Worm (Caenorhabditis elegans) whole organism, young adult: ENCODE measurements around the gene F46G10.1.

ENCODE experiments used
- F37B4.10 ChIP-seq: fragments of 200-800 bp; sonication (Bioruptor generic); IDR thresholded peaks from 2 replicates; pipeline ENCODE4 v1.3.6; 2022; ENCODE audit warnings: missing genetic modification characterization, missing compliant biosample characterization
- F52B5.7 ChIP-seq: sonication (generic microtip); optimal IDR thresholded peaks from 2 replicates; lab custom pipeline; 2016; ENCODE audit warnings: mild to moderate bottlenecking, missing genetic modification characterization, missing compliant biosample characterization
- F57A8.1 ChIP-seq: fragments of 200-800 bp; sonication (Bioruptor generic); optimal IDR thresholded peaks from 2 replicates; lab custom pipeline; 2018; ENCODE audit warnings: mild to moderate bottlenecking, missing genetic modification characterization, moderate library complexity, missing compliant biosample characterization
- F57C9.4 ChIP-seq: sonication (generic microtip); optimal IDR thresholded peaks from 2 replicates; lab custom pipeline; 2017; ENCODE audit warnings: mild to moderate bottlenecking, missing genetic modification characterization, missing compliant biosample characterization
- T26A5.8 ChIP-seq: sonication (generic microtip); optimal IDR thresholded peaks from 2 replicates; lab custom pipeline; 2016; ENCODE audit warnings: missing genetic modification characterization, missing compliant biosample characterization
- Y53G8AR.9 ChIP-seq: fragments of 200-800 bp; sonication (Bioruptor generic); conservative IDR thresholded peaks from 2 replicates; pipeline ENCODE4 v1.3.6; 2022; ENCODE audit warnings: missing genetic modification reagents, missing genetic modification characterization, missing compliant biosample characterization
- Y67H2A.10 ChIP-seq: fragments of 200-800 bp; sonication (Bioruptor generic); conservative IDR thresholded peaks from 2 replicates; pipeline ENCODE4 v1.3.6; 2022; ENCODE audit warnings: missing genetic modification reagents, missing genetic modification characterization, missing compliant biosample characterization
- ama-1 ChIP-seq, 3 experiments: fragments of 150-350 bp in 1 of 3; sonication (generic microtip) in 2 of 3; optimal IDR thresholded peaks; 2 replicates each; lab custom pipeline; 2014 to 2018; ENCODE audit warnings: missing biosample characterization in 2 of 3, missing genetic modification characterization in 2 of 3, missing genetic modification reagents in 2 of 3
- aptf-3 ChIP-seq: fragments of 200-800 bp; sonication (Bioruptor generic); IDR thresholded peaks from 2 replicates; pipeline ENCODE4 v1.3.6; 2022; ENCODE audit warnings: missing genetic modification characterization, missing compliant biosample characterization
- attf-6 ChIP-seq: fragments of 200-800 bp; sonication (Bioruptor generic); IDR thresholded peaks from 2 replicates; pipeline ENCODE4 v1.3.6; 2022; ENCODE audit warnings: missing genetic modification reagents, missing genetic modification characterization, missing compliant biosample characterization
- bed-1 ChIP-seq: fragments of 200-800 bp; sonication (Bioruptor generic); IDR thresholded peaks from 2 replicates; pipeline ENCODE4 v1.3.6; 2022; ENCODE audit warnings: missing genetic modification reagents, missing genetic modification characterization, missing compliant biosample characterization
- bed-2 ChIP-seq: fragments of 200-800 bp; sonication (Bioruptor generic); IDR thresholded peaks from 2 replicates; pipeline ENCODE4 v1.3.6; 2022; ENCODE audit warnings: missing genetic modification reagents, missing genetic modification characterization, missing compliant biosample characterization
- ccch-3 ChIP-seq: fragments of 200-800 bp; sonication (Bioruptor generic); optimal IDR thresholded peaks from 2 replicates; lab custom pipeline; 2018; ENCODE audit warnings: mild to moderate bottlenecking, missing genetic modification characterization, missing compliant biosample characterization
- cebp-2 ChIP-seq: fragments of 200-800 bp; sonication (Bioruptor generic); IDR thresholded peaks from 2 replicates; pipeline ENCODE4 v1.3.6; 2022; ENCODE audit warnings: missing genetic modification characterization, missing compliant biosample characterization
- ceh-40 ChIP-seq: fragments of 200-800 bp; sonication (Bioruptor generic); IDR thresholded peaks from 2 replicates; pipeline ENCODE4 v1.3.6; 2022; ENCODE audit warnings: missing genetic modification characterization, missing compliant biosample characterization
- ceh-79 ChIP-seq: sonication (generic microtip); optimal IDR thresholded peaks from 2 replicates; lab custom pipeline; 2017; ENCODE audit warnings: mild to moderate bottlenecking, missing genetic modification characterization, missing compliant biosample characterization
- chd-7 ChIP-seq: sonication (generic microtip); optimal IDR thresholded peaks from 2 replicates; lab custom pipeline; 2016; ENCODE audit warnings: mild to moderate bottlenecking, missing genetic modification characterization, moderate library complexity, missing compliant biosample characterization
- efl-1 ChIP-seq: fragments of 150-350 bp; optimal IDR thresholded peaks from 2 replicates; lab custom pipeline; 2014; ENCODE audit warnings: missing biosample characterization, missing genetic modification reagents, missing genetic modification characterization
- egl-18 ChIP-seq: fragments of 200-800 bp; sonication (Bioruptor generic); IDR thresholded peaks from 2 replicates; pipeline ENCODE4 v1.3.6; 2022; ENCODE audit warnings: missing genetic modification reagents, missing genetic modification characterization, missing compliant biosample characterization
- egl-44 ChIP-seq: fragments of 200-800 bp; sonication (Bioruptor generic); IDR thresholded peaks from 2 replicates; pipeline ENCODE4 v1.3.6; 2022; ENCODE audit warnings: missing genetic modification reagents, missing genetic modification characterization, missing compliant biosample characterization
- hmg-20 ChIP-seq: fragments of 200-800 bp; sonication (Bioruptor generic); IDR thresholded peaks from 2 replicates; pipeline ENCODE4 v1.3.6; 2022; ENCODE audit warnings: missing genetic modification reagents, missing genetic modification characterization, missing compliant biosample characterization
- hrde-1 ChIP-seq: sonication (generic microtip); optimal IDR thresholded peaks from 2 replicates; lab custom pipeline; 2016; ENCODE audit warnings: missing genetic modification characterization, mild to moderate bottlenecking, missing compliant biosample characterization, moderate library complexity, missing genotype, missing genetic modification reagents, borderline replicate concordance
- hsf-1 ChIP-seq: fragments of 200-800 bp; sonication (Bioruptor generic); IDR thresholded peaks from 2 replicates; pipeline ENCODE4 v1.3.6; 2022; ENCODE audit warnings: missing genetic modification reagents, missing genetic modification characterization, missing compliant biosample characterization
- lir-1 ChIP-seq: fragments of 200-800 bp; sonication (Bioruptor generic); conservative IDR thresholded peaks from 2 replicates; pipeline ENCODE4 v1.3.6; 2022; ENCODE audit warnings: missing genetic modification reagents, missing genetic modification characterization, missing compliant biosample characterization
- lsl-1 ChIP-seq: fragments of 200-800 bp; sonication (Bioruptor generic); optimal IDR thresholded peaks from 2 replicates; lab custom pipeline; 2018; ENCODE audit warnings: mild to moderate bottlenecking, missing genetic modification characterization, moderate library complexity, missing compliant biosample characterization
- madf-3 ChIP-seq: fragments of 200-800 bp; sonication (Bioruptor generic); IDR thresholded peaks from 2 replicates; pipeline ENCODE4 v1.3.6; 2022; ENCODE audit warnings: missing genetic modification reagents, missing genetic modification characterization, missing compliant biosample characterization
- mes-4 ChIP-seq: sonication (generic microtip); optimal IDR thresholded peaks from 2 replicates; lab custom pipeline; 2016; ENCODE audit warnings: missing genotype, missing genetic modification characterization, missing compliant biosample characterization
- nfya-1 ChIP-seq: sonication (generic microtip); optimal IDR thresholded peaks from 2 replicates; lab custom pipeline; 2017; ENCODE audit warnings: antibody characterized with exemption, missing compliant biosample characterization, missing genetic modification characterization, borderline replicate concordance; ENCODE audit not compliant: insufficient read depth
- nfya-2 ChIP-seq: fragments of 200-800 bp; sonication (Bioruptor generic); IDR thresholded peaks from 2 replicates; pipeline ENCODE4 v1.3.6; 2022; ENCODE audit warnings: missing genetic modification reagents, missing genetic modification characterization, missing compliant biosample characterization
- nfyb-1 ChIP-seq: fragments of 200-800 bp; sonication (Bioruptor generic); IDR thresholded peaks from 2 replicates; pipeline ENCODE4 v1.3.6; 2022; ENCODE audit warnings: missing genetic modification reagents, missing genetic modification characterization, missing compliant biosample characterization
- nhr-179 ChIP-seq: sonication (generic microtip); optimal IDR thresholded peaks from 2 replicates; lab custom pipeline; 2016; ENCODE audit warnings: mild to moderate bottlenecking, missing genetic modification characterization, missing compliant biosample characterization
- nhr-27 ChIP-seq: fragments of 200-800 bp; sonication (Bioruptor generic); optimal IDR thresholded peaks from 2 replicates; lab custom pipeline; 2018; ENCODE audit warnings: mild to moderate bottlenecking, missing genetic modification characterization, moderate library complexity, missing compliant biosample characterization
- nhr-80 ChIP-seq: sonication (generic microtip); optimal IDR thresholded peaks from 2 replicates; lab custom pipeline; 2016; ENCODE audit warnings: missing genetic modification characterization, missing compliant biosample characterization
- nhr-90 ChIP-seq: sonication (generic microtip); optimal IDR thresholded peaks from 2 replicates; lab custom pipeline; 2016; ENCODE audit warnings: missing genotype, mild to moderate bottlenecking, missing genetic modification characterization, missing compliant biosample characterization
- rcor-1 ChIP-seq: fragments of 200-800 bp; sonication (Bioruptor generic); IDR thresholded peaks from 2 replicates; pipeline ENCODE4 v1.3.6; 2022; ENCODE audit warnings: missing genetic modification reagents, missing genetic modification characterization, missing compliant biosample characterization
- repo-1 ChIP-seq: sonication (generic microtip); optimal IDR thresholded peaks from 2 replicates; lab custom pipeline; 2017; ENCODE audit warnings: mild to moderate bottlenecking, missing genetic modification characterization, missing compliant biosample characterization
- rpc-1 ChIP-seq, 2 experiments: fragments of 150-350 bp in 1 of 2; sonication (generic microtip) in 1 of 2; optimal IDR thresholded peaks; 2 replicates each; lab custom pipeline; 2014 to 2018; ENCODE audit warnings: missing biosample characterization in 1 of 2, missing genetic modification characterization in 1 of 2, missing genetic modification reagents in 1 of 2, missing genotype in 1 of 2
- sdz-38 ChIP-seq: sonication (generic microtip); optimal IDR thresholded peaks from 2 replicates; lab custom pipeline; 2016; ENCODE audit warnings: missing genotype, missing genetic modification characterization, missing compliant biosample characterization
- sea-2 ChIP-seq: fragments of 200-800 bp; sonication (Bioruptor generic); IDR thresholded peaks from 2 replicates; pipeline ENCODE4 v1.3.6; 2022; ENCODE audit warnings: missing genetic modification characterization, missing compliant biosample characterization
- somi-1 ChIP-seq: fragments of 200-800 bp; sonication (Bioruptor generic); optimal IDR thresholded peaks from 2 replicates; lab custom pipeline; 2018; ENCODE audit warnings: mild to moderate bottlenecking, missing genetic modification characterization, missing compliant biosample characterization
- sptf-2 ChIP-seq: fragments of 200-800 bp; sonication (Bioruptor generic); optimal IDR thresholded peaks from 2 replicates; lab custom pipeline; 2018; ENCODE audit warnings: mild to moderate bottlenecking, missing genetic modification characterization, missing compliant biosample characterization
- tbp1 ChIP-seq: fragments of 200-800 bp; sonication (Bioruptor generic); optimal IDR thresholded peaks from 2 replicates; lab custom pipeline; 2018; ENCODE audit warnings: mild to moderate bottlenecking, missing genetic modification characterization, missing compliant biosample characterization
- tbx-9 ChIP-seq: sonication (generic microtip); optimal IDR thresholded peaks from 2 replicates; lab custom pipeline; 2016; ENCODE audit warnings: borderline replicate concordance, missing genetic modification characterization, inconsistent platforms, missing compliant biosample characterization
- tlf-1 ChIP-seq: fragments of 200-800 bp; sonication (Bioruptor generic); optimal IDR thresholded peaks from 2 replicates; lab custom pipeline; 2018; ENCODE audit warnings: mild to moderate bottlenecking, missing genetic modification characterization, missing compliant biosample characterization
- unc-130 ChIP-seq: sonication (generic microtip); optimal IDR thresholded peaks from 2 replicates; lab custom pipeline; 2016; ENCODE audit warnings: missing genetic modification reagents, missing genetic modification characterization, missing compliant biosample characterization
- unc-62 ChIP-seq: fragments of 150-350 bp; optimal IDR thresholded peaks from 2 replicates; lab custom pipeline; 2014; ENCODE audit warnings: missing biosample characterization, missing genetic modification reagents, missing genetic modification characterization
- ztf-18 ChIP-seq: sonication (generic microtip); optimal IDR thresholded peaks from 2 replicates; lab custom pipeline; 2016; ENCODE audit warnings: missing genotype, mild to moderate bottlenecking, missing genetic modification characterization, missing compliant biosample characterization
- ztf-22 ChIP-seq: fragments of 200-800 bp; sonication (Bioruptor generic); optimal IDR thresholded peaks from 2 replicates; lab custom pipeline; 2018; ENCODE audit warnings: mild to moderate bottlenecking, missing genetic modification characterization, moderate library complexity, missing compliant biosample characterization
- ztf-26 ChIP-seq: sonication (generic microtip); optimal IDR thresholded peaks from 2 replicates; lab custom pipeline; 2017; ENCODE audit warnings: missing genetic modification characterization, missing compliant biosample characterization

The F46G10.1 gene

ce11 chrX:13264550-13264949 is 47.0 kb downstream of the F46G10.1 start:
- TF ChIP-seq tlf-1 (no peak), egl-44 (GFP tag; lab: Robert Waterston, UW) (peak; percentile 83), aptf-3 (GFP tag; lab: Robert Waterston, UW) (peak; percentile 79; the same call in 1 of the 2 replicates), Y53G8AR.9 (GFP tag; lab: Robert Waterston, UW) (0 out of 2 replicates have a peak, but pooled peaks have one; percentile 38), attf-6 (GFP tag; lab: Robert Waterston, UW) (no peak), sptf-2 (GFP tag; lab: Kevin White, UChicago) (no peak), ama-1 (optimal IDR thresholded peaks at IDR 0.05; lab: Kevin White, UChicago) (no peak), ama-1 (GFP tag; optimal IDR thresholded peaks at IDR 0.05; lab: Kevin White, UChicago) (no peak), chd-7 (peak; percentile 76), lir-1 (GFP tag; lab: Robert Waterston, UW) (peak; percentile 63; the same call in 1 of the 2 replicates), ceh-79 (tag; lab: Kevin White, UChicago) (no peak), nfya-2 (GFP tag; lab: Robert Waterston, UW) (no peak), unc-130 (peak; percentile 30), rcor-1 (GFP tag; lab: Robert Waterston, UW) (peak; percentile 85), nhr-90 (tag; lab: Kevin White, UChicago) (peak; percentile 84), F52B5.7 (peak; percentile 68), mes-4 (peak; percentile 67), sea-2 (GFP tag; lab: Robert Waterston, UW) (0 out of 2 replicates have a peak, but pooled peaks have one; percentile 61), F57C9.4 (tag; lab: Kevin White, UChicago) (no peak), bed-1 (GFP tag; lab: Robert Waterston, UW) (no peak), lsl-1 (GFP tag; lab: Kevin White, UChicago) (no peak), sdz-38 (no peak), tbp1 (peak; percentile 97), hsf-1 (GFP tag; lab: Robert Waterston, UW) (no peak), Y67H2A.10 (0 out of 2 replicates have a peak, but pooled peaks have one; percentile 17), repo-1 (tag; lab: Kevin White, UChicago) (peak; percentile 48), bed-2 (GFP tag; lab: Robert Waterston, UW) (peak; percentile 35; the same call in 1 of the 2 replicates), ztf-26 (no peak), hmg-20 (GFP tag; lab: Robert Waterston, UW) (peak; percentile 35; the same call in 1 of the 2 replicates), nhr-27 (tag; lab: Kevin White, UChicago) (no peak), ztf-18 (tag; lab: Kevin White, UChicago) (peak; percentile 60), F37B4.10 (GFP tag; lab: Robert Waterston, UW) (peak; percentile 89; the same call in 1 of the 2 replicates), ztf-22 (no peak), cebp-2 (GFP tag; lab: Robert Waterston, UW) (peak; percentile 88; the same call in 1 of the 2 replicates), nfyb-1 (peak; percentile 89), hrde-1 (tag; lab: Kevin White, UChicago) (peak; percentile 61), efl-1 (GFP tag; lab: Kevin White, UChicago) (no peak), T26A5.8 (tag; lab: Kevin White, UChicago) (peak; percentile 50), madf-3 (GFP tag; lab: Robert Waterston, UW) (no peak), egl-18 (GFP tag; lab: Robert Waterston, UW) (no peak), nfya-1 (tag; lab: Kevin White, UChicago) (no peak), nhr-80 (tag; lab: Kevin White, UChicago) (peak; percentile 34), somi-1 (GFP tag; lab: Kevin White, UChicago) (peak; percentile 55), F57A8.1 (GFP tag; lab: Kevin White, UChicago) (peak; percentile 41), nhr-179 (tag; lab: Kevin White, UChicago) (no peak), ceh-40 (GFP tag; lab: Robert Waterston, UW) (peak; percentile 66; the same call in 1 of the 2 replicates), rpc-1 (optimal IDR thresholded peaks at IDR 0.05; lab: Kevin White, UChicago) (peak; percentile 95), rpc-1 (tag; optimal IDR thresholded peaks at IDR 0.05; lab: Kevin White, UChicago) (peak; percentile 93), unc-62 (GFP tag; lab: Kevin White, UChicago) (no peak), tbx-9 (tag; lab: Kevin White, UChicago) (no peak), ccch-3 (GFP tag; lab: Kevin White, UChicago) (peak; percentile 16)
